Fruit fly (Drosophila melanogaster) whole organism: ENCODE data around the gene Targ1.

ENCODE experiments used
- CG8478 ChIP-seq: fragments of >200 bp; optimal IDR thresholded peaks from 2 replicates; lab custom pipeline; 2018; ENCODE audit warnings: inconsistent platforms
- Dll ChIP-seq: fragments of >200 bp; optimal IDR thresholded peaks from 2 replicates; lab custom pipeline; 2017
- EcR ChIP-seq, 2 experiments: fragments of >200 bp; optimal IDR thresholded peaks; 2 replicates each; lab custom pipeline; 2017; ENCODE audit warnings: missing biosample characterization in 2 of 2, missing genetic modification characterization in 2 of 2, missing genetic modification reagents in 2 of 2
- pan ChIP-seq: fragments of >200 bp; optimal IDR thresholded peaks from 2 replicates; lab custom pipeline; 2017
- psq ChIP-seq: fragments of >200 bp; optimal IDR thresholded peaks from 2 replicates; lab custom pipeline; 2017
- usp ChIP-seq: fragments of >200 bp; optimal IDR thresholded peaks from 2 replicates; lab custom pipeline; 2017; ENCODE audit warnings: missing biosample characterization, missing genetic modification characterization, mixed read lengths

Targ1 gene

DNA sequence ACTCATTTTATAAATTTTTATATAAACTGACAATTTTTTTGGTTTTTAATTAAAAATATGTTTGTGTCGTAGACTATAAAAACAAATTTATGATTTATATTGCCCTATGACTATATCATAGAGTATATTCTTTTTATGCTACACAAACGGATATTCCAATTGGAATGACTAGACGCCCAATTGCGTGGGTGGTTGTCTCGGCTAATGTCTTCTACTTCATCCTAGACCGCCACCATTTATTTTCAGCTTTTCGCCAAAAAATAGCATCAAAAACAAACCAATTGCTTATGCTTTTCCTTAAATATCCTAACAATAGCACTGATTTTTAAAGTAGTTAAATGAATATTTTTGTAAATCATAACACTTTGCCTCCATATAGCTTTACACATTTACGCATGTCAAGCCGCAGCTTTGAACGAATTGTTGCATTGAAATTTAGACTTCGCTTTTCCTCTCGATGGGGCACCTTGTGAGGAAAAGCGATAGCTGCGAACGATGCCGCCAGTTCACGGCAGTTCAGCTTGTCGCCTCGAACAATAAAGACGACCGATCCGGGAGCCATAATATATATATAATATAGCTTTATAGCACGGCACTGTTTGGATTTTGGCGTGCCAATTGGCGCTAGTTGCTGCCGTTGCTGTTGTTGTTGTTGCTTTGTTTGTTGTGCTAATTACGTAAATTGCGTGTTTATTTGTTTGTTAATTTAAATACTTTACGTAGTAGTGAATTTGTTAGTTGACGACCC, 479 bp downstream of the Targ1 start:
- TF ChIP-seq Dll (lab: Kevin White, UChicago), result no peak
- TF ChIP-seq EcR (GFP tag; optimal IDR thresholded peaks at IDR 0.05; lab: Kevin White, UChicago), result peak in 1 of 2 experiments; percentile 52
- no peak for TF ChIP-seq CG8478 (lab: Kevin White, UChicago)

DNA sequence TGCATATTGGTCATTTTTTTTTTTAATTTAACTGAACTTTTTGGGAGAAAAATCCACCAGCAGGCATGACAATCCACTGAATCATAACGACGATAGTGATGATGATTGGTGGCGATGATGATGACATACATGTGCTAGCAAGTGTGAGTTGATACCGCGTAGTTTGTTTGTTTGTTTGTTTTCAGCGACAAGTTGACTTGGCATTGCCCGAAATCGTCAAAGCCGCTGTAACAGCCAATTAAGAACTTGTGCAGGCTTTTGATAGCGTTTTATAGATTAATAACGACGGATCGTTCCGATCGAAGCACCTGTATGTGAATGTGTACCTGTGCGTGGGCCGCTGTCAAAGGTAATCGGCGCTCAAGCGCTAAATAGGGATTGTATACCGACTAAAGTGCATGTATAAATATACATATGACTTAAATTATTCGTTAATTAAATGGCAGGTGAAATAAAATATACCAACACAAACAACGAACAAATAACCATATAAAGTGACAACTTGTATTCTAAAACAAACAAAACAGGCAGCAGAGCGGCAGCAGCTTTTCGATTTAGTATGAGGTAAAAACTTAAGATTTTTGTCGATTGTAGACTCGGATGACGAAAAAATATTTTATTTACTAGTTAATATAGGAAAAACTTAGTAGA, 1.3 kb downstream of the Targ1 start:
- TF ChIP-seq psq (no peak), usp (no peak), CG8478 (lab: Kevin White, UChicago) (no peak), EcR (GFP tag; optimal IDR thresholded peaks at IDR 0.05; lab: Kevin White, UChicago) (no peak), Dll (lab: Kevin White, UChicago) (no peak), pan (lab: Kevin White, UChicago) (no peak)

DNA sequence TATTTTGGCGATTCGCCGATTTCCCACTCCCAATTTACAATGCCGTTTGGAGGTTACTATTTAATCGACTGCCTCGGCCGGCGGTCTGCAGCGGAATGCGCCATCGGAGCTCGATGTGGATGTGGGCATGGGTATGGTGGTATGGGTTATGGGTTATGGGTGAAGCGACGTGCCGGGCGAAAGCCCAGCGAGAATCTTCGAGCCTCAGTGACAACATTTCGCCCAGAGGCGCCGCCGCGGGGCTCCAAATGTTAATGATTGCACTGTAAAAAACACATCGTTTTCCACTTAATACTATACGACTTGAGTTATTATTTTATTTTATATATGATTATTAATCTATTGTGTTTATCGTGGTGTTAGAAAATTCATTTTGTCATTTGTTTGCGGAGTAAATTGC, 2.1 kb downstream of the Targ1 start:
- TF ChIP-seq EcR (GFP tag; optimal IDR thresholded peaks at IDR 0.05; lab: Kevin White, UChicago) (no peak), usp (no peak), Dll (lab: Kevin White, UChicago) (no peak), CG8478 (lab: Kevin White, UChicago) (no peak), psq (no peak), pan (lab: Kevin White, UChicago) (no peak)

DNA sequence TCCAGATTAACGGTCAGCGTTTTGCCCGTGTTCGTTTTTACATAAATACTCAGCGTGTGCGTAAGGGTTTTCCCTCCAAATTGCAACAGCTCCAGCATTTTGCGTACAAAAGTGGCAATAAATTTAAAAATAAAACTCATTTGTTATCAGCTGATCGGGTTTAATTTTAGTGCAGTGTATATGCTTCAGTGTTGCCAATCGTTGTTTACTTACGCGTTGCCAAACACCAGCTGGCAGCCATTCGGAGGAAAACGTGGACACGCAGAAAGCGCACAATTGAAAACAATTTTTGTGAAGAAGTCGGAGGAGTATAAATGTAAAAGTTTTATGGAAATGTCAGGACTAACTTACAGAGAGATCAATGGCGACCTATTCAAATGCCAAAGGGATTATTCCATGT, 6.1 kb downstream of the Targ1 start, which contains the start of the genes Targ3 and park:
Gene Targ3 (plus strand): TSS at position 269 of the 400 bp plus-strand sequence.
Gene park (minus strand): TSS at position 291 of the 400 bp plus-strand sequence.
- TF ChIP-seq usp (no peak), EcR (GFP tag; optimal IDR thresholded peaks at IDR 0.05; lab: Kevin White, UChicago) (no peak), pan (lab: Kevin White, UChicago) (no peak), Dll (lab: Kevin White, UChicago) (no peak), psq (no peak), CG8478 (lab: Kevin White, UChicago) (no peak)

DNA sequence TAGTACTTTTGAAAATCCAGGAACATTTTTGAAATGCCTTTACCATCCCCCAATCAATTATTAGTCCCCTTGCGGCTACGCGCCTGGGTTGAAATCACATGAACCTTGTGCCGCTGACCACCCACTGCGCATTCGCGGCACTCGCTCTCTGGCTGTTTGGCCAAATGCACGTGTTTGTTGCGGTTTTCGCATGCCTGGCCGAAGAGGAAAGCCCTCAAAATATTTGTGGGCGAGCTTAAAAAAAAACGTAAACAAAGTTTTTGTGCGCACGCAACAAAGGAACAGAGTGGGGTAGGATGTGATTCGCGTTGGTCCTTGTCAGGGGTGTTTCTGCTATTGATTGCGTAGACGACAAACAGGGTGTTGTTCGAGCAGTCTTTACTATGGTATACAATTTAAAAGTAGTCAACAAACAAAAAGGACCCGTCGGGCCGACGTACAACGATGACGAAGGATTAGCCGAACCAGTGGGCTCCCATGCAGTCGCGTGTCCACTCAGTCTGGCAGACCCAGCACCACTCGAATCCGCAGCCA, 8.2 kb downstream of the Targ1 start:
- TF ChIP-seq Dll (lab: Kevin White, UChicago) (no peak), CG8478 (lab: Kevin White, UChicago) (no peak), psq (no peak)

DNA sequence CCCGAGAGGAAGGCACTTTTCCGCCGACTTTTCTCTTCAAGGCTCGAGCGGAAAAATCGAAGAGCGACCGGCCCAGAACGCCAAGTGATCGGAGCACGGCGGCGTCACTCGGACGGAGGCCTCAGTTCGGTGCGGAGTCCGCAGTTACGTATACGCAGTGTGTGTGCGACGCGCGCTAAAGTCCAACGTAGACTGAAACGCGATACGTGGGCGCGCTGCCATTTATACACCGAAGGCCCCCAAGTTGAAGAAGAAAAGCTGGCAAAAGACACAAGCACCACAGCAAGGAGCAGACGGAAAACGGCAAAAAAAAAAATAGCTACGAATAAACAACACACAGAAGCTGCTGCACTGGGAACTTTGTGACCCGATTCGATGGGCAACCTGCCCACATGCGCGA, 9.5 kb downstream of the Targ1 start, which contains the start of gene CG42337:
Gene CG42337 (minus strand): TSS at position 194 of the 400 bp plus-strand sequence.
- TF ChIP-seq CG8478 (lab: Kevin White, UChicago), result no peak
- TF ChIP-seq psq, result no peak
- TF ChIP-seq pan (lab: Kevin White, UChicago), result no peak
- no peak for TF ChIP-seq EcR (GFP tag; optimal IDR thresholded peaks at IDR 0.05; lab: Kevin White, UChicago)
- no peak for TF ChIP-seq Dll (lab: Kevin White, UChicago)
- TF ChIP-seq usp, result no peak

DNA sequence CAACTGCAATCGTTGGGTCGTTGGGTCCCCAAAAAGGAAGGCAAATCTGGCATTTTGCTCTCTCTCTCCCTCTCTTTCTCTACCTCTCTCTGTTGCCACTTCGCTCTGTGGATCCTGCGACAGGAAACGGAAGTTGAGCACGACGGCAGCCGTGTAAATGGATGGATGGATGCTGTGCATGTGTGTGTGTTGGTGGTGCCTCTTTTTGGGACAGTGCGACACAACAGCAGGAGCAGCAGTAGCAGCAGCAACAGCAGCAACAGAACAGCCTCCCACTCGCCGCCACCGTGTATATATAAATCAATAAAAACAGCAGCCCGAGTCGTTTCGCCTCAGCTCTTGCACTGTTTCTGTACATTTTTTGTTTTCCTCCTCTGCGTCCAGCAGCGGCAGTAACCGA, 10.7 kb downstream of the Targ1 start:
- no peak for TF ChIP-seq Dll (lab: Kevin White, UChicago)
- TF ChIP-seq pan (lab: Kevin White, UChicago), result no peak
- TF ChIP-seq usp, result no peak

DNA sequence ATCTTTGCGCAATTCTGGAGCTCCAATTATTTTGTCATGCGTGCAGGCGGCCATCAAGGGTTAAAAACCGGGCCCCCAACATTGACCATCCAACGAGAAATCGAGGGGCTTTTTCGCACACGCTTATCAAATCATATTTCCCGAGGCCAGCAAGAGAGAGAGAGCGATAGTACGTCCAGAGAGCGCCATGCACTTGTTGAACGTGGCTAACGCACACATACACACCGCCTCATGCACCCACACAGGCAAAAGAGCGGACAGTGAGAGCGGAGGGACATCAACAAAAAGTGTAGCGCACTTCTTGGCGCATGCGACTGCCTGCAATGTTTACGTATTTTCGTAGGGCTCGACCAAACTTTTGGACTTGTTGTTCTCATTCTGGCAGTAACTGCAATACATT, 16.2 kb downstream of the Targ1 start:
- TF ChIP-seq Dll (lab: Kevin White, UChicago), result no peak
- TF ChIP-seq usp, result no peak
- no peak for TF ChIP-seq pan (lab: Kevin White, UChicago)
- no peak for TF ChIP-seq CG8478 (lab: Kevin White, UChicago)
- TF ChIP-seq psq, result no peak
- TF ChIP-seq EcR (GFP tag; optimal IDR thresholded peaks at IDR 0.05; lab: Kevin White, UChicago), result no peak

DNA sequence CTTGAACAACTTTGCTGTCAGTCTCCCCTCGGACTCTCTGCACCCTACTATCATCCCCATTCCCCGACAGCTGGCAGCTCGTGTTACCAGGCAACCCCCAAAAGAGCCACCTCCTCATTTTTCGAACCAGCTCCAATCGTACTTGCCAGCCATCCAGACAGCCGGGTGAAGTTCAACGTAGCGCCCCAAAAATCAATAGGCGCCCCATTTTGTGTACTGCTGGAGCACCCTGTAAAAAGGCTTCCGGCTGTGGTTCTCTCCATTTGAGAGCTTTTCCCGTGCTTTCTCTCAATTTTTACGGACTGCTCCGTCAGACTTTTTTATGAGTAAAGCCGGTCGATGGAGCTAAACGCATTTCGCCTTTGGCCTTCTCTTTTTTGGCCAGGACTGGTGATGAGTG, 17.1 kb downstream of the Targ1 start:
- no peak for TF ChIP-seq Dll (lab: Kevin White, UChicago)
- TF ChIP-seq usp, result no peak

DNA sequence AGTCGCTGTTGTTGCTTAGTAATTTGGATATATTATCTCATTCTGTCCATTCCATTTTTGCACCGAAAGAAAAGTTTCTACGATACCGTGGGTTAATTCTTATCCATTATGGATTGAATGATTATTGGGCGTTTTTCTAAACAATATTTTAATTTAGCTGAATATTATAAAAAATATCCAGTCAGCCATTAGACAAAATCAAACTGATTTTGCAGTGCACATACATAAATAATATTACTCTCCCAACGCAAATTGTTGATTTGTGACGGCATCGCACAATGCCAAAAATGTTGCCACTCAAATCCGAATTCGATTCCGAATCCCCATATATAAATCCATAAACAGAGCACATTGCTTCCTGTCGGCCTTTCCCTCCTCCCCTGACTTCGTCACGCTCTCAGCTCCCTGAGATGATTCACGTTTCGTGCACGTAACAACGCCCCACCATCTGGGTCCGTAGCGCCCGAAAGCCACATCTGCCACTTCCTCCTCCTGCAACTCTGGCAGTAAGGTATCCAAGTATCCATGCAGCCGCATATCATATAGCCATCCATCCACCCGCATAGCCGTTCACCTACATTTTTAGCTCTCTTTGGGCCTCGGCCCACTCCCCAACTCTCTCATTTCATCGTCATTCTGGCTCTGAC, 25.6 kb downstream of the Targ1 start:
- TF ChIP-seq psq (no peak), Dll (lab: Kevin White, UChicago) (no peak), usp (no peak), pan (lab: Kevin White, UChicago) (no peak), CG8478 (lab: Kevin White, UChicago) (no peak), EcR (GFP tag; optimal IDR thresholded peaks at IDR 0.05; lab: Kevin White, UChicago) (no peak)

DNA sequence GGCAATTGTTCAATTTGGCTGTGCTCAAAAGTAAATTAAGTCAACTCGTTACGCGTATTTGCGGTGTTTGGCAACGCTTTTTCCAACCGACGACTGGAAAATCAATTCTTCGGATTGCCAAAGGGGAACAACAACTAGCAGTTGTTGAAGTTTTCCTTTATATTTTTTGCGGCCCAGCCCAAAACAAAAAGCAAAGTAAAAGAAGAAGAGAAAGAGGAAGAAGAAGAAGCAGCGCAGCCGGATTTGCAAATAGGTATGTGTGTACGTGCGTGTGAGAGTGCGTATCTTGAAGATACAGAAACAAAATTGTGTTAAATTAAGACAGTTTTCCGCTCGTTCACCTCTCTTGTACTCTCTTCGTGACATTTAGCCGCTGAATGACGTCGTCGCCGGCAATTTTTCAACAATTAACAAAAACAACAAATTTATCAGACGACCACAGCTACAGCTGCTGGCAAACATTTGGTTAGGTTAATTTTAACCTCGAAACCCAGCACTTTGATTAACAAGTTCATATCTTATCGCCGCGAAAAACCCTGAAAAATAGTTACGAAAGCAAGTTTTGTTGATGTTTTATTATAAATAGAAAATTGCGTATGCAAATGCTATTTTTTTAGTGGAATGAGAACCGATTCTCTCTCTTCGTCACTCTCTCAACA, 26.3 kb downstream of the Targ1 start:
- no peak for TF ChIP-seq pan (lab: Kevin White, UChicago)
- no peak for TF ChIP-seq EcR (GFP tag; optimal IDR thresholded peaks at IDR 0.05; lab: Kevin White, UChicago)
- no peak for TF ChIP-seq usp
- no peak for TF ChIP-seq CG8478 (lab: Kevin White, UChicago)
- TF ChIP-seq psq, result no peak
- TF ChIP-seq Dll (lab: Kevin White, UChicago), result no peak
